Worm (Caenorhabditis elegans) whole organism, L2 larva: Measurements from ENCODE around the gene C07G1.6.

Experiments
- C34F6.9 ChIP-seq: fragments of 150-350 bp; optimal IDR thresholded peaks from 2 replicates; lab custom pipeline; 2014; ENCODE audit warnings: missing biosample characterization, missing genetic modification characterization
- F13H6.1 ChIP-seq: sonication (generic microtip); optimal IDR thresholded peaks from 2 replicates; lab custom pipeline; 2016; ENCODE audit warnings: missing genetic modification characterization, missing compliant biosample characterization
- R02D3.7 ChIP-seq: fragments of 150-350 bp; optimal IDR thresholded peaks from 2 replicates; lab custom pipeline; 2014; ENCODE audit warnings: missing biosample characterization, missing genetic modification characterization
- Y55F3AM.14 ChIP-seq: fragments of 200-800 bp; sonication (Bioruptor generic); optimal IDR thresholded peaks from 2 replicates; lab custom pipeline; 2018; ENCODE audit warnings: mild to moderate bottlenecking, missing genetic modification characterization, missing compliant biosample characterization
- aly-2 ChIP-seq: fragments of 150-350 bp; optimal IDR thresholded peaks from 2 replicates; lab custom pipeline; 2014; ENCODE audit warnings: missing biosample characterization, missing genetic modification characterization
- ceh-16 ChIP-seq: fragments of 150-350 bp; optimal IDR thresholded peaks from 2 replicates; lab custom pipeline; 2014; ENCODE audit warnings: missing biosample characterization, missing genetic modification characterization
- ceh-82 ChIP-seq: fragments of 150-350 bp; optimal IDR thresholded peaks from 2 replicates; lab custom pipeline; 2014; ENCODE audit warnings: missing biosample characterization, missing genetic modification characterization
- crh-2 ChIP-seq: sonication (generic microtip); optimal IDR thresholded peaks from 2 replicates; lab custom pipeline; 2017; ENCODE audit warnings: missing biosample characterization, missing genetic modification characterization
- dmd-4 ChIP-seq: sonication (generic microtip); optimal IDR thresholded peaks from 2 replicates; lab custom pipeline; 2017; ENCODE audit warnings: missing biosample characterization, missing genetic modification characterization
- egl-27 ChIP-seq: sonication (generic microtip); optimal IDR thresholded peaks from 3 replicates; lab custom pipeline; 2017; ENCODE audit warnings: missing biosample characterization, missing genetic modification reagents, missing genetic modification characterization
- elt-3 ChIP-seq: sonication (generic microtip); optimal IDR thresholded peaks from 2 replicates; lab custom pipeline; 2017; ENCODE audit warnings: missing biosample characterization, missing genetic modification characterization
- fos-1 ChIP-seq: fragments of 150-350 bp; optimal IDR thresholded peaks from 2 replicates; lab custom pipeline; 2014; ENCODE audit warnings: missing biosample characterization, missing genetic modification characterization
- gmeb-1 ChIP-seq: fragments of 150-350 bp; optimal IDR thresholded peaks from 2 replicates; lab custom pipeline; 2014; ENCODE audit warnings: missing biosample characterization, missing genetic modification characterization
- lin-11 ChIP-seq: fragments of 150-350 bp; sonication (generic microtip); optimal IDR thresholded peaks from 2 replicates; lab custom pipeline; 2014; ENCODE audit warnings: missing biosample characterization, missing genetic modification characterization, inconsistent platforms, mixed read lengths
- lin-13 ChIP-seq: fragments of 150-350 bp; optimal IDR thresholded peaks from 2 replicates; lab custom pipeline; 2014; ENCODE audit warnings: missing biosample characterization, missing genetic modification reagents, missing genetic modification characterization
- lin-39 ChIP-seq: fragments of 150-350 bp; optimal IDR thresholded peaks from 2 replicates; lab custom pipeline; 2014; ENCODE audit warnings: missing biosample characterization, missing genetic modification reagents, missing genetic modification characterization
- lsy-2 ChIP-seq, 2 experiments: fragments of 150-350 bp in 1 of 2; sonication (generic microtip) in 1 of 2; optimal IDR thresholded peaks; 2 replicates each; lab custom pipeline; 2014 to 2017; ENCODE audit warnings: missing biosample characterization in 2 of 2, missing genetic modification characterization in 2 of 2
- mab-5 ChIP-seq: fragments of 150-350 bp; optimal IDR thresholded peaks from 2 replicates; lab custom pipeline; 2014; ENCODE audit warnings: missing biosample characterization, missing genetic modification characterization
- mbf-1 ChIP-seq: sonication (generic microtip); optimal IDR thresholded peaks from 2 replicates; lab custom pipeline; 2017; ENCODE audit warnings: missing biosample characterization, missing genetic modification characterization
- nhr-10 ChIP-seq: sonication (generic microtip); optimal IDR thresholded peaks from 2 replicates; lab custom pipeline; 2017; ENCODE audit warnings: missing biosample characterization, missing genetic modification characterization
- nhr-12 ChIP-seq: fragments of 150-350 bp; optimal IDR thresholded peaks from 2 replicates; lab custom pipeline; 2014; ENCODE audit warnings: missing biosample characterization, missing genetic modification characterization
- nhr-129 ChIP-seq: fragments of 150-350 bp; optimal IDR thresholded peaks from 2 replicates; lab custom pipeline; 2014; ENCODE audit warnings: missing biosample characterization, missing genetic modification characterization
- nhr-21 ChIP-seq: fragments of 150-350 bp; optimal IDR thresholded peaks from 2 replicates; lab custom pipeline; 2014; ENCODE audit warnings: missing biosample characterization, missing genetic modification characterization
- nhr-237 ChIP-seq: fragments of 150-350 bp; optimal IDR thresholded peaks from 2 replicates; lab custom pipeline; 2014; ENCODE audit warnings: missing biosample characterization, missing genetic modification characterization
- nhr-6 ChIP-seq: fragments of 150-350 bp; optimal IDR thresholded peaks from 2 replicates; lab custom pipeline; 2014; ENCODE audit warnings: missing biosample characterization, missing genetic modification characterization
- nhr-77 ChIP-seq: fragments of 150-350 bp; optimal IDR thresholded peaks from 2 replicates; lab custom pipeline; 2014; ENCODE audit warnings: missing biosample characterization, missing genetic modification characterization
- sem-4 ChIP-seq: fragments of 150-350 bp; optimal IDR thresholded peaks from 2 replicates; lab custom pipeline; 2014; ENCODE audit warnings: missing biosample characterization, missing genetic modification reagents, missing genetic modification characterization
- sma-3 ChIP-seq: sonication (generic microtip); optimal IDR thresholded peaks from 2 replicates; lab custom pipeline; 2016; ENCODE audit warnings: missing genetic modification reagents, missing genetic modification characterization, missing compliant biosample characterization
- sma-9 ChIP-seq, 2 experiments: fragments of 150-350 bp in 1 of 2; sonication (generic microtip) in 1 of 2; optimal IDR thresholded peaks; 2 replicates each; lab custom pipeline; 2014 to 2016; ENCODE audit warnings: missing genetic modification characterization in 2 of 2, mild to moderate bottlenecking in 1 of 2, missing biosample characterization in 1 of 2, missing compliant biosample characterization in 1 of 2, missing genetic modification reagents in 1 of 2, moderate library complexity in 1 of 2
- snpc-4 ChIP-seq: fragments of 150-350 bp; optimal IDR thresholded peaks from 2 replicates; lab custom pipeline; 2014; ENCODE audit warnings: missing biosample characterization, missing genetic modification characterization
- unc-55 ChIP-seq: fragments of 150-350 bp; sonication (generic microtip); optimal IDR thresholded peaks from 3 replicates; lab custom pipeline; 2014; ENCODE audit warnings: missing biosample characterization, missing genetic modification reagents, missing genetic modification characterization
- zag-1 ChIP-seq: fragments of 150-350 bp; optimal IDR thresholded peaks from 2 replicates; lab custom pipeline; 2014; ENCODE audit warnings: missing biosample characterization, missing genetic modification characterization
- ztf-11 ChIP-seq: sonication (generic microtip); optimal IDR thresholded peaks from 2 replicates; lab custom pipeline; 2017; ENCODE audit warnings: missing biosample characterization, missing genetic modification characterization
- ztf-4 ChIP-seq: fragments of 150-350 bp; optimal IDR thresholded peaks from 2 replicates; lab custom pipeline; 2014; ENCODE audit warnings: missing biosample characterization, missing genetic modification characterization

C07G1.6 gene

DNA sequence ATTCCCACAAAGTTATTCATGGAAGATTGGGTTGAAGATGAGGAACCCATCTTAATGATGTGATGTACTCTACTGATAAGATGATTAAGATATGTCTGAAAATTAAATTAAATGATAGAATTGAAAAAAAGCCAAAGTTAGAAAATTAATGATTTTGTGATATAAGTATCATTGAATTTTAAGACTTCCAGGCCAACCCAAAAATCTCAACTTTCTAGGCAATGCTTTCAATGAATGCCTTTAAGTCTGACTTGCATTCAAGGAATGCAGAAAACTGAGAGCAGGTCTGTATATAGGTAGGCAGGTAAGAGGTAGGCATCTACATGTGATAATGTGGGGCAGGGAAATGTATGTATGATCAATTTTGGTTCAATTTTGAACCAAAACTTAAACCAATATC, 9.8 kb upstream of the C07G1.6 start, which contains the start of gene ocr-2:
TSS of gene ocr-2 (minus strand) at position 101 of the 400 bp plus-strand sequence.
- TF ChIP-seq lsy-2 (tag; optimal IDR thresholded peaks at IDR 0.05; lab: Kevin White, UChicago) (no peak), zag-1 (tag; lab: Kevin White, UChicago) (no peak), lin-13 (no peak), lin-39 (tag; lab: Kevin White, UChicago) (no peak), nhr-10 (tag; lab: Kevin White, UChicago) (no peak), sma-3 (GFP tag; lab: Kevin White, UChicago) (no peak), unc-55 (no peak), gmeb-1 (tag; lab: Kevin White, UChicago) (no peak), nhr-12 (tag; lab: Kevin White, UChicago) (no peak)

DNA sequence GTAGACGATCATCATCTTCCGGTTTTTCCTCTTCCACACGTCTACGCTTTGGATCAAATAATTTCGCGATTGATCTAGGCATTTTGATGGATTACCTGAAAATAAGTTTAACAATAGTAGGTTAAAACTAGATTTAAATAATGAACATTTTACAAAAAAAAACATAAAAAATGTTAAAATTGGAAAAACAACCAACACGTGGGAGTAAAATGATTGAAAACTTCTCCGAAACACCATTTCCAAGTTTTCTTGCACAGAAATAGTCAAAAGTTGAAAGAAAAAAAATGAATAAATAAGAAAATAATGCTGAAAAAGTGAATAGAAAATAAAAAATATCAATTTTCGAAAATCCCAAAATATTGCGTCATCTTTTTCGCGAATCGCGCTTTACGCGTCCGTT, 1.5 kb upstream of the C07G1.6 start, which contains the start of gene C07G1.7:
TSS of gene C07G1.7 (minus strand) at position 101 of the 400 bp plus-strand sequence.
- no peak for TF ChIP-seq ztf-11 (tag; lab: Kevin White, UChicago)
- TF ChIP-seq nhr-237 (tag; lab: Kevin White, UChicago), result no peak
- TF ChIP-seq sem-4 (tag; lab: Kevin White, UChicago), result no peak
- TF ChIP-seq zag-1 (tag; lab: Kevin White, UChicago), result no peak
- no peak for TF ChIP-seq egl-27
- TF ChIP-seq fos-1 (tag; lab: Kevin White, UChicago), result no peak
- no peak for TF ChIP-seq C34F6.9
- no peak for TF ChIP-seq nhr-77 (tag; lab: Kevin White, UChicago)
- no peak for TF ChIP-seq mab-5 (tag; lab: Kevin White, UChicago)
- TF ChIP-seq mbf-1 (tag; lab: Kevin White, UChicago), result no peak
- no peak for TF ChIP-seq aly-2
- TF ChIP-seq lsy-2 (tag; optimal IDR thresholded peaks at IDR 0.05; lab: Kevin White, UChicago), result no peak
- no peak for TF ChIP-seq lin-11
- TF ChIP-seq lin-13, result no peak

ce11 chrIV:8208855-8209254, 1.3 kb downstream of the C07G1.6 start:
- TF ChIP-seq snpc-4 (no peak), mab-5 (tag; lab: Kevin White, UChicago) (no peak), F13H6.1 (tag; lab: Kevin White, UChicago) (no peak), ceh-16 (tag; lab: Kevin White, UChicago) (no peak), lsy-2 (tag; optimal IDR thresholded peaks at IDR 0.05; lab: Kevin White, UChicago) (no peak), dmd-4 (no peak), zag-1 (tag; lab: Kevin White, UChicago) (no peak), sem-4 (tag; lab: Kevin White, UChicago) (no peak), R02D3.7 (tag; lab: Kevin White, UChicago) (no peak), unc-55 (no peak), nhr-12 (tag; lab: Kevin White, UChicago) (no peak), ztf-4 (no peak), ztf-11 (tag; lab: Kevin White, UChicago) (no peak), nhr-237 (tag; lab: Kevin White, UChicago) (no peak)

- TF ChIP-seq lsy-2 (tag; optimal IDR thresholded peaks at IDR 0.05; lab: Kevin White, UChicago), result no peak
- no peak for TF ChIP-seq sma-9 (GFP tag; optimal IDR thresholded peaks at IDR 0.05; lab: Kevin White, UChicago)
- TF ChIP-seq sma-9 (tag; optimal IDR thresholded peaks at IDR 0.05; lab: Kevin White, UChicago), result no peak
- TF ChIP-seq elt-3, result no peak
- TF ChIP-seq crh-2, result no peak
- TF ChIP-seq mbf-1 (tag; lab: Kevin White, UChicago), result no peak
- TF ChIP-seq nhr-129, result no peak
- TF ChIP-seq nhr-21 (tag; lab: Kevin White, UChicago), result no peak
- no peak for TF ChIP-seq nhr-77 (tag; lab: Kevin White, UChicago)
- TF ChIP-seq Y55F3AM.14 (GFP tag; lab: Kevin White, UChicago), result no peak
- TF ChIP-seq nhr-10 (tag; lab: Kevin White, UChicago), result no peak
- TF ChIP-seq ceh-82 (tag; lab: Kevin White, UChicago), result no peak
- no peak for TF ChIP-seq unc-55
- TF ChIP-seq nhr-6 (tag; lab: Kevin White, UChicago), result no peak
- TF ChIP-seq snpc-4, result no peak
- TF ChIP-seq R02D3.7 (tag; lab: Kevin White, UChicago), result no peak
- TF ChIP-seq fos-1 (tag; lab: Kevin White, UChicago), result no peak
- TF ChIP-seq, all 48 proteins: peak for 0
Observed at ce11 chrIV:8206314-8206713, 3.9 kb downstream of the C07G1.6 start, which contains the start of gene svh-1. TSS of gene svh-1 (plus strand) at chrIV:8206614.
